Worm (Caenorhabditis elegans): Measurements from ENCODE around the gene C44B12.9.

The C44B12.9 gene

ce11 chrIV:1104518-1104917, at the start of gene C44B12.9, which contains the start of gene C44B12.3:
C44B12.9 (minus strand) TSS chrIV:1104618.
C44B12.3 (plus strand) TSS chrIV:1104766.
- no peak for TF ChIP-seq nhr-20 (tag; optimal IDR thresholded peaks at IDR 0.05)
- no peak for TF ChIP-seq aha-1 (tag; optimal IDR thresholded peaks at IDR 0.05)
- TF ChIP-seq Y116A8C.19 (tag; optimal IDR thresholded peaks at IDR 0.05; ENCODE audit: borderline replicate concordance) = no peak
- TF ChIP-seq nhr-71 (tag; optimal IDR thresholded peaks at IDR 0.05) = no peak
- no peak for TF ChIP-seq mep-1 (tag; optimal IDR thresholded peaks at IDR 0.05)
- no peak for TF ChIP-seq lin-13 (GFP tag; optimal IDR thresholded peaks at IDR 0.05)
- no peak for TF ChIP-seq unc-86 (tag; optimal IDR thresholded peaks at IDR 0.05)
- TF ChIP-seq mab-9 (GFP tag; IDR thresholded peaks at IDR 0.05) = no peak
- TF ChIP-seq sox-4 (tag; optimal IDR thresholded peaks at IDR 0.05) = no peak
- TF ChIP-seq sptf-1 (tag; optimal IDR thresholded peaks at IDR 0.05) = no peak
- no peak for TF ChIP-seq mef-2 (tag; optimal IDR thresholded peaks at IDR 0.05)
- TF ChIP-seq egl-27 (tag; optimal IDR thresholded peaks at IDR 0.05) = no peak
- no peak for TF ChIP-seq ama-1 (optimal IDR thresholded peaks at IDR 0.05)
- TF ChIP-seq C34B4.2 (tag; optimal IDR thresholded peaks at IDR 0.05) = no peak
- TF ChIP-seq sup-37 (GFP tag; optimal IDR thresholded peaks at IDR 0.05) = no peak
- no peak for TF ChIP-seq lin-35 (GFP tag; optimal IDR thresholded peaks at IDR 0.05)
- no peak for TF ChIP-seq lsy-2 (tag; optimal IDR thresholded peaks at IDR 0.05)
- TF ChIP-seq nhr-12 (tag; optimal IDR thresholded peaks at IDR 0.05) = no peak
- TF ChIP-seq nhr-90 (tag; optimal IDR thresholded peaks at IDR 0.05; ENCODE audit: poor library complexity) = no peak
- TF ChIP-seq nhr-237 (tag; optimal IDR thresholded peaks at IDR 0.05) = no peak

DNA sequence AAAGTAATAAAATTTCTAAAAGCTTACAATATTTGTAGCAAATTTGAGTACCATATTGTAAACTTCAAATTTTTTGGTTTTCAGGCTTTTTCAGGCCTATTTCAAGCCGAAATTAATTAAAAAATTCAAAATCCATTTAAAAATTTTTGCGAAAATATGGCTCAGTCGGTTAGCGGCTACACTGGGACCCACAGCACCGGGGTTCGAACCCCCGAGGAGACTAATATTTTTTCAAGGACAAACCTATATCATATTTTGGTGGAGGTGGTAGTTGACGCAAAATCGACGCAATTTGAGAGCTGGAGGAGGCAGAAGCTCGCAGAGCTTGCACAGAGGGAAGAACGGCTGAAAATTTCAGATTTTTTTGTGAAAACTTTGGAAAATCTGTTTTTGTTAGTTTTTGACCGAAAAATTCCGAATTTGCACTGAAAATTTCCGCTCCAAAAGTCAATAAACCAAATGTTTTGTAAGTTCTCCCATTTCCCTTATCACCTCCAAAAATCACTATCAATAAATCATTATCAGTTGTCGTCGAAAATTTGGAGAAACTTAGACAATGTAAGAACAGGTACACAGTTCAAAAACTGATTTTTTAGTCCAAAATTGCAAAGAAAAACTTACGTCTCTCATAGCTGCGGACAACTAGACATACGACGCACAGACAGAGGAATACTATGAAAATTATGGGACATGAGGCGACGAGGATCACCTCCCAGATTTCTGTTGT, 44.2 kb upstream of the C44B12.9 start:
- no peak for TF ChIP-seq efl-1 (optimal IDR thresholded peaks at IDR 0.05)
- TF ChIP-seq efl-1 (GFP tag; optimal IDR thresholded peaks at IDR 0.05 in 1 of 2) = peak in 1 of 2 experiments; percentile 41
- TF ChIP-seq unc-130 (tag; optimal IDR thresholded peaks at IDR 0.05) = no peak
- no peak for TF ChIP-seq ceh-8 (GFP tag; optimal IDR thresholded peaks at IDR 0.05)
- TF ChIP-seq nhr-85 (tag) = peak; percentile 56
- TF ChIP-seq irx-1 (tag; optimal IDR thresholded peaks at IDR 0.05) = no peak
- no peak for TF ChIP-seq egl-13 (tag; optimal IDR thresholded peaks at IDR 0.05)
- TF ChIP-seq elt-3 (tag; optimal IDR thresholded peaks at IDR 0.05) = peak in 1 of 6 experiments; percentile 10
- no peak for TF ChIP-seq hpl-2 (GFP tag; optimal IDR thresholded peaks at IDR 0.05)
- no peak for TF ChIP-seq unc-98 (GFP tag; IDR thresholded peaks at IDR 0.05)
- peak; percentile 56 for TF ChIP-seq elt-2 (tag; optimal IDR thresholded peaks at IDR 0.05)
- TF ChIP-seq pqm-1 (tag; optimal IDR thresholded peaks at IDR 0.05) = peak; percentile 31

- TF ChIP-seq jun-1 (tag; optimal IDR thresholded peaks at IDR 0.05) = no peak
- peak; percentile 11 for TF ChIP-seq nhr-85 (tag)
- TF ChIP-seq skn-1 (tag; optimal IDR thresholded peaks at IDR 0.05) = no peak
- no peak for TF ChIP-seq lsy-2 (tag; optimal IDR thresholded peaks at IDR 0.05)
- no peak for TF ChIP-seq isw-1 (GFP tag; IDR thresholded peaks at IDR 0.05)
- TF ChIP-seq ama-1 (optimal IDR thresholded peaks at IDR 0.05) = no peak
- TF ChIP-seq irx-1 (tag; optimal IDR thresholded peaks at IDR 0.05) = no peak
- TF ChIP-seq C34B4.2 (tag; optimal IDR thresholded peaks at IDR 0.05) = no peak
- TF ChIP-seq fos-1 (tag; optimal IDR thresholded peaks at IDR 0.05) = no peak
- peak; percentile 57 for TF ChIP-seq tlp-1 (tag; optimal IDR thresholded peaks at IDR 0.05)
- TF ChIP-seq mef-2 (tag; optimal IDR thresholded peaks at IDR 0.05) = no peak
- no peak for TF ChIP-seq efl-1 (optimal IDR thresholded peaks at IDR 0.05)
- TF ChIP-seq efl-1 (GFP tag; optimal IDR thresholded peaks at IDR 0.05 in 1 of 2) = peak in 1 of 2 experiments; percentile 69
- TF ChIP-seq snu-23 (GFP tag; optimal IDR thresholded peaks at IDR 0.05) = no peak
- no peak for TF ChIP-seq unc-130 (tag; optimal IDR thresholded peaks at IDR 0.05)
- peak; percentile 84 for TF ChIP-seq elt-2 (tag; optimal IDR thresholded peaks at IDR 0.05)
Observed at ce11 chrIV:1147594-1147993, 43.2 kb upstream of the C44B12.9 start.
